Worm (Caenorhabditis elegans): ENCODE results near the gene flcn-1.

Gene flcn-1

DNA sequence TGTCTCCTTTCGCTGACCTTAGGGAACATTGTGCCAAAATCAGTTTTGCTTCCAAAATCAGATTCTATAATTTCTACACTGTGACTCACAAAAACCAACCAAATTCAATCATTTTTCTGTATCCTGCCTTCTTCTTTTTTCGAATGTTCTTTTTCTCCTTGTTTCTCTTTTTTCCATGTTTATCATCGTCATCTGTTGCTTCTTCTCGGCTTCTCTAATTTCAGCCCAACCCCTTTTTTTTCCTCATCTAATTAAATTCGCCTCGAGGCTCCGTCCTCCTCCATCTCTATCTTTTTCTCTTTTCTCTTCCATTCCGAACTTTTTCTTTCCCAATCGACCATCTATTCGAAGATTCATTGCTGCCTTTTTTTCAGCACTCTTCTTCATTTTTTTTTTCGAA, 66.1 kb downstream of the flcn-1 start, which contains the start of gene unc-104:
Gene unc-104, plus strand, starts transcription at position 311 of the 400 bp plus-strand sequence.
- no peak for TF ChIP-seq fkh-2 (tag; optimal IDR thresholded peaks at IDR 0.05)
- TF ChIP-seq nfya-1 (tag; optimal IDR thresholded peaks at IDR 0.05; ENCODE audit: insufficient read depth), result peak; percentile 44
- no peak for TF ChIP-seq ceh-82 (tag; optimal IDR thresholded peaks at IDR 0.05)
- TF ChIP-seq nhr-23 (tag; optimal IDR thresholded peaks at IDR 0.05), result no peak
- TF ChIP-seq fkh-10 (GFP tag; optimal IDR thresholded peaks at IDR 0.05), result peak; percentile 87

DNA sequence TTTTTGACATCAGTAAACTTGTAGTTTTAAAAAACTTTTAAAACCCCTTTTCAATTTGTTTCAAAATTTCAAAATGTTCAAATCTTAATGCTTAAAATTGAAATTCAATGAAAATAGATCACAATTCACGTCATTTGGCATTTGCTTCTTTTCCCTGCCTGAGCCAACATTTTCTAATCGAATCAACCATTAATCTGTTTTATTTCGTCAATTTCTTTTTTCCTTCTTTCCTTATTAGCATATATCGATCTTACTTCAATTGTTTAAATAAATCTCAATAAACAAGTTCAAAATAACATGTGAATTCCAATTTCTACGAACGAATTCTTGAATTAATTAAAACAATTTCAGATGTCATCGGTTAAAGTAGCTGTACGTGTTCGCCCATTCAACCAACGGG, 67.0 kb downstream of the flcn-1 start:
- TF ChIP-seq hmg-11 (tag; optimal IDR thresholded peaks at IDR 0.05), result no peak
- TF ChIP-seq unc-62 (GFP tag; optimal IDR thresholded peaks at IDR 0.05), result no peak
- no peak for TF ChIP-seq nhr-25 (tag; optimal IDR thresholded peaks at IDR 0.05)
- TF ChIP-seq unc-39 (tag; optimal IDR thresholded peaks at IDR 0.05), result no peak
- TF ChIP-seq ztf-4 (tag; optimal IDR thresholded peaks at IDR 0.05), result no peak
- TF ChIP-seq nhr-237 (tag; optimal IDR thresholded peaks at IDR 0.05), result no peak
- no peak for TF ChIP-seq skn-1 (tag; optimal IDR thresholded peaks at IDR 0.05)
- TF ChIP-seq ztf-11 (tag; optimal IDR thresholded peaks at IDR 0.05), result no peak
- TF ChIP-seq mdl-1 (tag; optimal IDR thresholded peaks at IDR 0.05), result no peak
- no peak for TF ChIP-seq tbx-2 (tag; optimal IDR thresholded peaks at IDR 0.05)
- TF ChIP-seq sea-2 (GFP tag; optimal IDR thresholded peaks at IDR 0.05), result no peak
- TF ChIP-seq lsy-12 (tag; optimal IDR thresholded peaks at IDR 0.05), result no peak

All from whole organism, L3 larva.